Worm (Caenorhabditis elegans): ENCODE measurements around the gene M03F8.1.

M03F8.1 gene

DNA sequence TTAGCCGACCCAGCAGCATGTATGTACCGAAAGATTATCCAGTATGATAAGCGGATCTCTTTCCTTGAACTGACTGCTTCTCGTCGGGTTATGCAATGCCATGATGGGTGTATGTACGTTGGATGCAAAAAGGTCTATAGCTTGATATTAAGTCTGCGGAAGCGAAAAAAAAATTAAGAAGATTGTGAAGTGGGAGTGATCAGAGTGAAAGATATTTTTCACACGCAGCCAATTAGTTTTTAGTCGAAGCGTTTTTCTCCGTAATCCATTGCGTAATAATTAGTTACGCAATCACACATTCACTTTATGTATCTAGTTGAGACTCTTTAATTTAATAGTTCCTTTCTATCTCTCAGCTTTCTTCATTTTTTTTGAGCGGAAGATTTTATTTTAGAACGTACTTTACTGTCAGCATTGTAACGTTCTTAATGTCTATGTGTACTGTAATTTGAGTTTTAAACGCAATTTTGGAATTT, 1.5 kb upstream of the M03F8.1 start:
- TF ChIP-seq blmp-1 (tag; optimal IDR thresholded peaks at IDR 0.05) (peak; percentile 26), fkh-10 (GFP tag; optimal IDR thresholded peaks at IDR 0.05) (no peak)

- no peak for TF ChIP-seq vab-15 (tag; optimal IDR thresholded peaks at IDR 0.05)
- TF ChIP-seq unc-30 (tag; optimal IDR thresholded peaks at IDR 0.05): no peak
- TF ChIP-seq pqm-1 (tag; optimal IDR thresholded peaks at IDR 0.05): no peak
- no peak for TF ChIP-seq blmp-1 (tag; optimal IDR thresholded peaks at IDR 0.05)
- TF ChIP-seq ceh-8 (GFP tag; optimal IDR thresholded peaks at IDR 0.05): no peak
- TF ChIP-seq swsn-7 (tag; optimal IDR thresholded peaks at IDR 0.05): no peak
- no peak for TF ChIP-seq Y116A8C.19 (tag; optimal IDR thresholded peaks at IDR 0.05; ENCODE audit: borderline replicate concordance)
- no peak for TF ChIP-seq nhr-19 (GFP tag; conservative IDR thresholded peaks at IDR 0.05)
- no peak for TF ChIP-seq hpl-2 (GFP tag; optimal IDR thresholded peaks at IDR 0.05)
These were observed 1.9 kb downstream of the M03F8.1 start for ce11 chrV:5953086-5953485.

DNA sequence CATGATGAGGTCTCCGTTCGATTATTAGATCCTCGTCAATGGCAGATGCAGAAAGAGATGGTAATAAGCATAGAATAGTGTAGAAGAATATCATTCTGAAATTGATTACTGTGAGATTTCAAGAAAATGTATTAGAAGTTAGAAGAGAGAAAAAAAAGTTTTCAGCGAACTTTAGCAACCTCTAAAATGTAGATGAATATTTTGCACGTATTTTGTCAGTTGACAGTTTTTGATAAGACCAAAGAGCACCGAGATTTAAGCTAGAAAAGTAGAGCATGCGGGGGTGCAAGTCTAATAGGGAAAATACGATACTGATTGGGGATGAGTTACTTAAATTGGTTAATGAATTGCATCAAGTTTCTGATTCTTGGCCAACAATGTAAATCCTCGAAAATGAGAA, 3.5 kb downstream of the M03F8.1 start, which contains the start of gene M03F8.6:
TSS of gene M03F8.6 (minus strand) at position 101 of the 400 bp plus-strand sequence.
- TF ChIP-seq snu-23 (GFP tag; optimal IDR thresholded peaks at IDR 0.05) (no peak), aly-2 (tag; optimal IDR thresholded peaks at IDR 0.05) (no peak), mef-2 (tag; optimal IDR thresholded peaks at IDR 0.05) (no peak), ceh-88 (GFP tag; IDR thresholded peaks at IDR 0.05) (no peak), grh-1 (GFP tag; IDR thresholded peaks at IDR 0.05) (no peak), ama-1 (optimal IDR thresholded peaks at IDR 0.05) (no peak), C16A3.4 (tag; optimal IDR thresholded peaks at IDR 0.05) (no peak), hlh-17 (GFP tag; optimal IDR thresholded peaks at IDR 0.05; ENCODE audit: borderline replicate concordance) (no peak), lin-13 (GFP tag; optimal IDR thresholded peaks at IDR 0.05) (no peak), mep-1 (tag; optimal IDR thresholded peaks at IDR 0.05) (no peak), nhr-20 (tag; optimal IDR thresholded peaks at IDR 0.05) (no peak)

- TF ChIP-seq efl-1 (optimal IDR thresholded peaks at IDR 0.05): no peak
- TF ChIP-seq efl-1 (GFP tag; optimal IDR thresholded peaks at IDR 0.05 in 1 of 2): peak in 1 of 2 experiments; percentile 39
- TF ChIP-seq lin-14 (GFP tag; optimal IDR thresholded peaks at IDR 0.05): peak; percentile 47
- peak; percentile 8 for TF ChIP-seq blmp-1 (tag; optimal IDR thresholded peaks at IDR 0.05)
- no peak for TF ChIP-seq egl-27 (tag; optimal IDR thresholded peaks at IDR 0.05)
These were observed 4.4 kb downstream of the M03F8.1 start for ce11 chrV:5955627-5956026.

DNA sequence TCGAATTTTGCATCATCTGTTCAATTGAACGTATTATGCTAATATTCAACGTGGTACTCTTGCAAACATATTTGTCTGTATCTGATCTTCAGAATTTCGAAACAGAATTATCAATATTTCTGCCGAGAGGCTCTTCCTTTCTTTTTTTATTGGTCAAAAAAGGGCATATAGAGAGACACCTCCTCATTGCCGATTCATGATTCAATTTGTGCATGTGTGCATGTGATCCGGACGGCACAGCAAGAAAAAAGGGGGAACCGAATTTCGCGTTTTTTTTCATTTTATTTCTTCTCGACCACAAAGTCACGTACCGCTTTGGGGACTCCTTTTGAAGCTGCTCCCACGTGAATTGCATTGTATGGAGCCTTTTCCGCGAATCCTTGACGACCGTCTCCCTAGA, 10.3 kb downstream of the M03F8.1 start, which contains the start of gene mcp-1:
TSS of gene mcp-1 (plus strand) at position 292 of the 400 bp plus-strand sequence.
- TF ChIP-seq efl-3 (GFP tag; optimal IDR thresholded peaks at IDR 0.05) (no peak), fkh-10 (GFP tag; optimal IDR thresholded peaks at IDR 0.05) (peak; percentile 73), lin-14 (GFP tag; optimal IDR thresholded peaks at IDR 0.05) (peak; percentile 81), lin-39 (tag; optimal IDR thresholded peaks at IDR 0.05) (no peak), nhr-71 (tag; optimal IDR thresholded peaks at IDR 0.05) (peak; percentile 0), nhr-47 (tag; optimal IDR thresholded peaks at IDR 0.05) (peak; percentile 21)

DNA sequence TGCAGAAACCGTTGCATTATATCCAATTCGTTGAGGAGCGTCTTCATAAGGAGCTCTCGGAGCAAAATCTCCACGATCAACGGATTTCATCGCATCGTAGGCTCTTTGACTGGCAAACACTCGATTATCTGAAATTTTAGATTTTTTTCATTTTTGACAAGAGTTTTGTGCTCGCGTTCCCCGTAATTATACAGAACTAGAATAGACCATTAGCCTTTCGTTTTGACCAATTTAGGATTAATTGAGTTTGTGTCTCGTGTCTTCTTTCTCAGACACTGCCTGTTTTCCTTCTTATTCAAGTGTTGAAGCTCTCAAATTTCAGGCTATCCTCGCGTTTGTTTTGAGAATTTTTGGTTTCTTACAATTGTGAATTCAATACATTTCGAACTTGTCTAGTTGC, 11.9 kb downstream of the M03F8.1 start:
- TF ChIP-seq aha-1 (tag; optimal IDR thresholded peaks at IDR 0.05): no peak
- no peak for TF ChIP-seq grh-1 (GFP tag; IDR thresholded peaks at IDR 0.05)
- no peak for TF ChIP-seq nhr-76 (tag; optimal IDR thresholded peaks at IDR 0.05)
- TF ChIP-seq rnt-1 (tag; optimal IDR thresholded peaks at IDR 0.05): no peak

ce11 chrV:5963696-5964095, 12.5 kb downstream of the M03F8.1 start, which contains the start of gene pcm-1:
Gene pcm-1, minus strand, starts transcription at chrV:5963882.
- TF ChIP-seq fkh-8 (tag; optimal IDR thresholded peaks at IDR 0.05) (no peak), nhr-85 (tag) (peak; percentile 4), unc-30 (tag; optimal IDR thresholded peaks at IDR 0.05) (no peak), lin-35 (GFP tag; optimal IDR thresholded peaks at IDR 0.05) (peak in 1 of 2 experiments; percentile 22), pax-3 (tag; optimal IDR thresholded peaks at IDR 0.05) (no peak), rnt-1 (tag; optimal IDR thresholded peaks at IDR 0.05) (peak; percentile 2), unc-86 (tag; optimal IDR thresholded peaks at IDR 0.05) (no peak), ceh-82 (tag; optimal IDR thresholded peaks at IDR 0.05) (no peak), nhr-71 (tag; optimal IDR thresholded peaks at IDR 0.05) (peak; percentile 16), jun-1 (tag; optimal IDR thresholded peaks at IDR 0.05) (no peak), ces-1 (GFP tag; optimal IDR thresholded peaks at IDR 0.05) (no peak), dsc-1 (tag; optimal IDR thresholded peaks at IDR 0.05) (peak; percentile 1), pqm-1 (tag; optimal IDR thresholded peaks at IDR 0.05) (no peak), nhr-90 (tag; optimal IDR thresholded peaks at IDR 0.05; ENCODE audit: poor library complexity) (no peak), alr-1 (tag; optimal IDR thresholded peaks at IDR 0.05; ENCODE audit: borderline replicate concordance) (no peak)

All from whole organism, L1 larva.